Worm (Caenorhabditis elegans) whole organism, L2 larva: Measurements from ENCODE around the gene Y39A1A.21.

ENCODE experiments used
- C34F6.9 ChIP-seq: fragments of 150-350 bp; optimal IDR thresholded peaks from 2 replicates; lab custom pipeline; 2014; ENCODE audit warnings: missing biosample characterization, missing genetic modification characterization
- F13H6.1 ChIP-seq: sonication (generic microtip); optimal IDR thresholded peaks from 2 replicates; lab custom pipeline; 2016; ENCODE audit warnings: missing genetic modification characterization, missing compliant biosample characterization
- R02D3.7 ChIP-seq: fragments of 150-350 bp; optimal IDR thresholded peaks from 2 replicates; lab custom pipeline; 2014; ENCODE audit warnings: missing biosample characterization, missing genetic modification characterization
- Y55F3AM.14 ChIP-seq: fragments of 200-800 bp; sonication (Bioruptor generic); optimal IDR thresholded peaks from 2 replicates; lab custom pipeline; 2018; ENCODE audit warnings: mild to moderate bottlenecking, missing genetic modification characterization, missing compliant biosample characterization
- ZK546.5 ChIP-seq: sonication (generic microtip); optimal IDR thresholded peaks from 2 replicates; lab custom pipeline; 2017; ENCODE audit warnings: missing biosample characterization, missing genetic modification characterization
- alr-1 ChIP-seq: fragments of 150-350 bp; optimal IDR thresholded peaks from 2 replicates; lab custom pipeline; 2014; ENCODE audit warnings: missing biosample characterization, missing genetic modification characterization
- aly-2 ChIP-seq: fragments of 150-350 bp; optimal IDR thresholded peaks from 2 replicates; lab custom pipeline; 2014; ENCODE audit warnings: missing biosample characterization, missing genetic modification characterization
- ama-1 ChIP-seq: fragments of 150-350 bp; optimal IDR thresholded peaks from 2 replicates; lab custom pipeline; 2018; ENCODE audit warnings: inconsistent platforms
- blmp-1 ChIP-seq: sonication (generic microtip); optimal IDR thresholded peaks from 2 replicates; lab custom pipeline; 2017; ENCODE audit warnings: missing genetic modification characterization, mild to moderate bottlenecking, missing compliant biosample characterization, antibody characterized with exemption, moderate library complexity; ENCODE audit not compliant: insufficient read depth
- crh-2 ChIP-seq: sonication (generic microtip); optimal IDR thresholded peaks from 2 replicates; lab custom pipeline; 2017; ENCODE audit warnings: missing biosample characterization, missing genetic modification characterization
- dmd-4 ChIP-seq: sonication (generic microtip); optimal IDR thresholded peaks from 2 replicates; lab custom pipeline; 2017; ENCODE audit warnings: missing biosample characterization, missing genetic modification characterization
- egl-27 ChIP-seq: sonication (generic microtip); optimal IDR thresholded peaks from 3 replicates; lab custom pipeline; 2017; ENCODE audit warnings: missing biosample characterization, missing genetic modification reagents, missing genetic modification characterization
- elt-3 ChIP-seq: sonication (generic microtip); optimal IDR thresholded peaks from 2 replicates; lab custom pipeline; 2017; ENCODE audit warnings: missing biosample characterization, missing genetic modification characterization
- fos-1 ChIP-seq: fragments of 150-350 bp; optimal IDR thresholded peaks from 2 replicates; lab custom pipeline; 2014; ENCODE audit warnings: missing biosample characterization, missing genetic modification characterization
- gmeb-1 ChIP-seq: fragments of 150-350 bp; optimal IDR thresholded peaks from 2 replicates; lab custom pipeline; 2014; ENCODE audit warnings: missing biosample characterization, missing genetic modification characterization
- lin-13 ChIP-seq: fragments of 150-350 bp; optimal IDR thresholded peaks from 2 replicates; lab custom pipeline; 2014; ENCODE audit warnings: missing biosample characterization, missing genetic modification reagents, missing genetic modification characterization
- lsy-2 ChIP-seq, 2 experiments: fragments of 150-350 bp in 1 of 2; sonication (generic microtip) in 1 of 2; optimal IDR thresholded peaks; 2 replicates each; lab custom pipeline; 2014 to 2017; ENCODE audit warnings: missing biosample characterization in 2 of 2, missing genetic modification characterization in 2 of 2
- mab-5 ChIP-seq: fragments of 150-350 bp; optimal IDR thresholded peaks from 2 replicates; lab custom pipeline; 2014; ENCODE audit warnings: missing biosample characterization, missing genetic modification characterization
- mdl-1 ChIP-seq, 2 experiments: fragments of 150-350 bp in 1 of 2; sonication (generic microtip) in 1 of 2; optimal IDR thresholded peaks; 2 replicates each; lab custom pipeline; 2017; ENCODE audit warnings: missing biosample characterization in 2 of 2, missing genetic modification characterization in 2 of 2
- nhr-11 ChIP-seq: fragments of 150-350 bp; optimal IDR thresholded peaks from 2 replicates; lab custom pipeline; 2014; ENCODE audit warnings: missing biosample characterization, missing genetic modification characterization
- nhr-12 ChIP-seq: fragments of 150-350 bp; optimal IDR thresholded peaks from 2 replicates; lab custom pipeline; 2014; ENCODE audit warnings: missing biosample characterization, missing genetic modification characterization
- nhr-129 ChIP-seq: fragments of 150-350 bp; optimal IDR thresholded peaks from 2 replicates; lab custom pipeline; 2014; ENCODE audit warnings: missing biosample characterization, missing genetic modification characterization
- nhr-21 ChIP-seq: fragments of 150-350 bp; optimal IDR thresholded peaks from 2 replicates; lab custom pipeline; 2014; ENCODE audit warnings: missing biosample characterization, missing genetic modification characterization
- nhr-23 ChIP-seq: fragments of 150-350 bp; optimal IDR thresholded peaks from 2 replicates; lab custom pipeline; 2014; ENCODE audit warnings: missing biosample characterization, missing genetic modification reagents, missing genetic modification characterization
- nhr-237 ChIP-seq: fragments of 150-350 bp; optimal IDR thresholded peaks from 2 replicates; lab custom pipeline; 2014; ENCODE audit warnings: missing biosample characterization, missing genetic modification characterization
- nhr-25 ChIP-seq: fragments of 150-350 bp; sonication (generic microtip); optimal IDR thresholded peaks from 3 replicates; lab custom pipeline; 2014; ENCODE audit warnings: missing biosample characterization, missing genetic modification characterization
- nhr-77 ChIP-seq: fragments of 150-350 bp; optimal IDR thresholded peaks from 2 replicates; lab custom pipeline; 2014; ENCODE audit warnings: missing biosample characterization, missing genetic modification characterization
- peb-1 ChIP-seq: fragments of 150-350 bp; optimal IDR thresholded peaks from 2 replicates; lab custom pipeline; 2014; ENCODE audit warnings: missing biosample characterization, missing genetic modification characterization
- sem-4 ChIP-seq: fragments of 150-350 bp; optimal IDR thresholded peaks from 2 replicates; lab custom pipeline; 2014; ENCODE audit warnings: missing biosample characterization, missing genetic modification reagents, missing genetic modification characterization
- skn-1 ChIP-seq: sonication (generic microtip); optimal IDR thresholded peaks from 2 replicates; lab custom pipeline; 2017; ENCODE audit warnings: missing biosample characterization, missing genetic modification characterization
- sma-3 ChIP-seq: sonication (generic microtip); optimal IDR thresholded peaks from 2 replicates; lab custom pipeline; 2016; ENCODE audit warnings: missing genetic modification reagents, missing genetic modification characterization, missing compliant biosample characterization
- sma-9 ChIP-seq, 2 experiments: fragments of 150-350 bp in 1 of 2; sonication (generic microtip) in 1 of 2; optimal IDR thresholded peaks; 2 replicates each; lab custom pipeline; 2014 to 2016; ENCODE audit warnings: missing genetic modification characterization in 2 of 2, mild to moderate bottlenecking in 1 of 2, missing biosample characterization in 1 of 2, missing compliant biosample characterization in 1 of 2, missing genetic modification reagents in 1 of 2, moderate library complexity in 1 of 2
- snpc-4 ChIP-seq: fragments of 150-350 bp; optimal IDR thresholded peaks from 2 replicates; lab custom pipeline; 2014; ENCODE audit warnings: missing biosample characterization, missing genetic modification characterization
- unc-55 ChIP-seq: fragments of 150-350 bp; sonication (generic microtip); optimal IDR thresholded peaks from 3 replicates; lab custom pipeline; 2014; ENCODE audit warnings: missing biosample characterization, missing genetic modification reagents, missing genetic modification characterization
- unc-62 ChIP-seq: fragments of 150-350 bp; optimal IDR thresholded peaks from 2 replicates; lab custom pipeline; 2014; ENCODE audit warnings: missing biosample characterization, missing genetic modification reagents, missing genetic modification characterization

Y39A1A.21 gene

ce11 chrIII:10739902-10740301 lies 33.1 kb upstream of the Y39A1A.21 start (continued):
- TF ChIP-seq nhr-12 (no peak), sma-3 (GFP tag; lab: Kevin White, UChicago) (no peak)

DNA sequence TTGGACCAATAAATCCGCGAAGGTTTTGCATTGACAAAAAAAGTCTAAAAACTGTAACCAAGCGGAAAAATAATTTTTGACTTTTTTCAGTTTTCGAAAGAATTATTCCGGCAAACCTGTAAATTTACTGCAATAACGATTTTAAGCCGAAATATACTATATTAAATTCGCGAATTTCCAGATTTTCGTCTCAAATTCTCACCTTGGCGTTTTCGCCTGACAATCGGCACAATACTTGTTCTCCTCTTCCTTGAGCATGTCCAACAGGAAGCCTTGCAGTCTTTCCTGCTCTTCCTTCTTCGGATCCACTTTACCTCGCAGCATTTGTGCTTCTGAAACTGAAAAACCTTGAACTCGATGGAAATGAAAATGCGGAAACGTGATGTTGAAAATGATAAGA lies 32.6 kb upstream of the Y39A1A.21 start, which contains the start of gene smap-1:
Gene smap-1, minus strand, starts transcription at position 338 of the 400 bp plus-strand sequence.
- TF ChIP-seq skn-1 (no peak), nhr-21 (tag; lab: Kevin White, UChicago) (no peak), egl-27 (tag; lab: Kevin White, UChicago) (no peak), unc-62 (GFP tag; lab: Kevin White, UChicago) (no peak), nhr-12 (no peak), nhr-237 (no peak), F13H6.1 (no peak), elt-3 (tag; lab: Kevin White, UChicago) (no peak), blmp-1 (tag; lab: Kevin White, UChicago) (no peak), nhr-11 (tag; lab: Kevin White, UChicago) (no peak), snpc-4 (no peak), nhr-77 (tag; lab: Kevin White, UChicago) (no peak)

ce11 chrIII:10738081-10738480 lies 31.3 kb upstream of the Y39A1A.21 start:
- TF ChIP-seq egl-27 (tag; lab: Kevin White, UChicago) (no peak), ama-1 (lab: Kevin White, UChicago) (no peak), aly-2 (tag; lab: Kevin White, UChicago) (no peak), sma-9 (GFP tag; optimal IDR thresholded peaks at IDR 0.05; lab: Kevin White, UChicago) (no peak), sma-9 (tag; optimal IDR thresholded peaks at IDR 0.05; lab: Kevin White, UChicago) (no peak), lsy-2 (tag; optimal IDR thresholded peaks at IDR 0.05; lab: Kevin White, UChicago) (no peak), blmp-1 (tag; lab: Kevin White, UChicago) (no peak), elt-3 (tag; lab: Kevin White, UChicago) (no peak), nhr-237 (no peak), mdl-1 (tag; optimal IDR thresholded peaks at IDR 0.05; lab: Kevin White, UChicago) (no peak), nhr-77 (tag; lab: Kevin White, UChicago) (no peak), sma-3 (GFP tag; lab: Kevin White, UChicago) (no peak), dmd-4 (tag; lab: Kevin White, UChicago) (no peak), nhr-25 (tag; lab: Kevin White, UChicago) (no peak)

- TF ChIP-seq lin-13 (GFP tag; lab: Kevin White, UChicago) (no peak), nhr-25 (tag; lab: Kevin White, UChicago) (peak; percentile 8), sma-3 (GFP tag; lab: Kevin White, UChicago) (peak; percentile 9)
These were observed 29.6 kb upstream of the Y39A1A.21 start for ce11 chrIII:10736322-10736985.

DNA sequence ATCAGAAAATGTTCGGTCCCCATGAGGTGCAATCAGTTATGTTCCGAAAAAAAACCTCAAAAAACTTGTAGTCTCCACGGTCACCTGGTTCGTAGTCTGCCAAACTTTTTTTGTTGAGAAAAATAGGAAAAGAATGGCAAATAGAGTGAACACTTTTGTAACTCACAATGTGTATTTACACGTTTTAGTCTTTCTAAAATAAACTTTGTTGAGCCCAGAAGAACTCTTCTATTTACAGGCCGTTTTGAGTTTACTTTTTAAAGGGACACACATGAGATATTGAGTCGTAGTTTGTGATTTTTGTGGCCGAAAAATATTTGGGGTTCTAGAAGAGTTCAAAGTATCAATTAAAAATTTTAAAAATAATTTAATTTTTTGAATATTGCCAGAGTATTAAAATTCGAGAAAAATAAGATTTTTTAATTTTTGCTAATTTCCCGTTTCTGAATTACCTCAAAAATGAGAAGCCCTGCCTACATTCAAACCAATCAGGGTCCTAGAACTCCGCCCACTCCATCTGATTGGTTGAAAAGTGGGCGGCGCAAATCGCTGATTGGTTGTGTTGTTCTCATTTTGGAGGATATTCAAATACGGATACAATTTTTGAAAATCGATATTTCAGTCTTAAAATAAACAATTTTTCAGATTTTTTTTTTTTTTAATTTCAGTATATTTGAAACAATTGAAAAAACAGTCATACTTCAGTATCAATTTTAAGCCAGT lies 27.9 kb upstream of the Y39A1A.21 start:
- TF ChIP-seq F13H6.1 (no peak), Y55F3AM.14 (no peak), nhr-237 (no peak), alr-1 (tag; lab: Kevin White, UChicago) (no peak), sma-9 (GFP tag; optimal IDR thresholded peaks at IDR 0.05; lab: Kevin White, UChicago) (peak; percentile 9), sma-9 (tag; optimal IDR thresholded peaks at IDR 0.05; lab: Kevin White, UChicago) (no peak), nhr-12 (no peak), C34F6.9 (tag; lab: Kevin White, UChicago) (no peak), aly-2 (tag; lab: Kevin White, UChicago) (no peak), mab-5 (no peak)

DNA sequence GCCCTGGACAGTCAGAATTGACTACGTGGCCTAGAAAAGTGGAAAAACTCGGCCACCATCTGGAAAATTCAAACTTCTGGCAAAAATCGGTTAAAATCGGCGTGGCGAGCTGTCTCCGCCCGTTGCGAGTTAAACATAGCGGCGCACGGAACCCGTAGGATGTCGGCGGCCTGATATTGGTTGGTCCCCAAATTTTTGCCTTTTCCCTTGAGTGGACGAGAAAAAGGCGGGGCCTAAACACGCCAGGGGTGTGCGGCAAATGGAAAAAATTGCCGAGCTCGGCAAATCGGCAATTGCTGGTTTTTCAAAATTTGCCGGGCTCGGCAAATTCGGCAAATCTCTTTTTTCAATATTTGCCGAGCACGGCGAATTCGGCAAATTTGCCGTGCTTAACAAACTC lies 26.5 kb upstream of the Y39A1A.21 start:
- no peak for TF ChIP-seq unc-55 (GFP tag; lab: Kevin White, UChicago)
- no peak for TF ChIP-seq nhr-21 (tag; lab: Kevin White, UChicago)
- TF ChIP-seq R02D3.7 (tag; lab: Kevin White, UChicago): no peak
- no peak for TF ChIP-seq crh-2 (tag; lab: Kevin White, UChicago)
- no peak for TF ChIP-seq gmeb-1 (tag; lab: Kevin White, UChicago)
- no peak for TF ChIP-seq nhr-129 (tag; lab: Kevin White, UChicago)
- TF ChIP-seq ZK546.5: no peak
- no peak for TF ChIP-seq sem-4
- TF ChIP-seq mdl-1 (tag; optimal IDR thresholded peaks at IDR 0.05; lab: Kevin White, UChicago): no peak
- TF ChIP-seq C34F6.9 (tag; lab: Kevin White, UChicago): no peak
- no peak for TF ChIP-seq fos-1 (tag; lab: Kevin White, UChicago)
- TF ChIP-seq nhr-25 (tag; lab: Kevin White, UChicago): no peak
- TF ChIP-seq nhr-237: no peak
- no peak for TF ChIP-seq peb-1
- TF ChIP-seq nhr-23 (tag; lab: Kevin White, UChicago): no peak
